Fruit fly (Drosophila melanogaster) whole organism, embryonic: ENCODE results near the gene CG6041.
A peak's percentile ranks its signal among the peaks of the same experiment; 100 is the strongest.

Experiments
- Aef1 ChIP-seq: fragments of 200-800 bp; sonication (Bioruptor generic); IDR thresholded peaks from 3 replicates; pipeline ENCODE4 v1.3.6; 2022; ENCODE audit warnings: missing biosample characterization, missing genetic modification characterization
- Bdp1 ChIP-seq: fragments of 200-800 bp; sonication (Bioruptor generic); optimal IDR thresholded peaks from 3 replicates; lab custom pipeline; 2016; ENCODE audit warnings: missing biosample characterization, missing genetic modification characterization
- CG10209 ChIP-seq: fragments of 200-800 bp; sonication (Bioruptor generic); optimal IDR thresholded peaks from 3 replicates; lab custom pipeline; 2017; ENCODE audit warnings: missing biosample characterization, mild to moderate bottlenecking, missing genetic modification characterization, missing genetic modification reagents
- CG1024 ChIP-seq: fragments of 200-800 bp; sonication (Bioruptor generic); IDR thresholded peaks from 2 replicates; pipeline ENCODE4 v1.3.6; 2022; ENCODE audit warnings: missing biosample characterization, missing genetic modification characterization
- CG10431 ChIP-seq: fragments of 200-800 bp; sonication (Bioruptor generic); optimal IDR thresholded peaks from 3 replicates; lab custom pipeline; 2018; ENCODE audit warnings: missing biosample characterization, mild to moderate bottlenecking, missing genetic modification characterization
- CG10979 ChIP-seq: fragments of 200-800 bp; sonication (Bioruptor generic); optimal IDR thresholded peaks from 2 replicates; lab custom pipeline; 2018; ENCODE audit warnings: missing biosample characterization, mild to moderate bottlenecking, missing genetic modification characterization, moderate library complexity
- CG11504 ChIP-seq: fragments of 200-800 bp; sonication (Bioruptor generic); optimal IDR thresholded peaks from 3 replicates; lab custom pipeline; 2019; ENCODE audit warnings: missing biosample characterization, mild to moderate bottlenecking, missing genetic modification characterization, moderate library complexity
- CG11560 ChIP-seq: fragments of 200-800 bp; sonication (Bioruptor generic); IDR thresholded peaks from 3 replicates; pipeline ENCODE4 v1.3.6; 2022; ENCODE audit warnings: missing biosample characterization, missing genetic modification characterization
- CG12219 ChIP-seq: fragments of 200-800 bp; sonication (Bioruptor generic); optimal IDR thresholded peaks from 3 replicates; lab custom pipeline; 2018; ENCODE audit warnings: missing biosample characterization, mild to moderate bottlenecking, missing genetic modification characterization
- CG13894 ChIP-seq: fragments of 200-800 bp; sonication (Bioruptor generic); optimal IDR thresholded peaks from 3 replicates; lab custom pipeline; 2018; ENCODE audit warnings: missing biosample characterization, mild to moderate bottlenecking, missing genetic modification characterization, moderate library complexity
- CG14050 ChIP-seq: fragments of 200-800 bp; sonication (Bioruptor generic); IDR thresholded peaks from 3 replicates; pipeline ENCODE4 v1.3.6; 2022; ENCODE audit warnings: missing biosample characterization, missing genetic modification characterization
- CG15479 ChIP-seq: fragments of 200-800 bp; sonication (Bioruptor generic); optimal IDR thresholded peaks from 3 replicates; lab custom pipeline; 2019; ENCODE audit warnings: missing biosample characterization, mild to moderate bottlenecking, missing genetic modification characterization, moderate library complexity
- CG17328 ChIP-seq: fragments of 200-800 bp; sonication (Bioruptor generic); IDR thresholded peaks from 2 replicates; pipeline ENCODE4 v1.3.6; 2022; ENCODE audit warnings: missing biosample characterization, missing genetic modification characterization
- CG17385 ChIP-seq: fragments of 200-800 bp; sonication (Bioruptor generic); optimal IDR thresholded peaks from 3 replicates; lab custom pipeline; 2018; ENCODE audit warnings: missing biosample characterization, mild to moderate bottlenecking, missing genetic modification characterization
- CG17612 ChIP-seq: fragments of 200-800 bp; sonication (Bioruptor generic); IDR thresholded peaks from 2 replicates; pipeline ENCODE4 v1.3.6; 2022; ENCODE audit warnings: missing biosample characterization, missing genetic modification characterization
- CG17912 ChIP-seq: fragments of 200-800 bp; sonication (Bioruptor generic); optimal IDR thresholded peaks from 2 replicates; lab custom pipeline; 2018; ENCODE audit warnings: missing biosample characterization, mild to moderate bottlenecking, missing genetic modification characterization
- CG1832 ChIP-seq: fragments of 200-800 bp; sonication (Bioruptor generic); optimal IDR thresholded peaks from 2 replicates; lab custom pipeline; 2017; ENCODE audit warnings: missing biosample characterization, mild to moderate bottlenecking, missing genetic modification characterization, inconsistent platforms
- CG2116 ChIP-seq: fragments of 200-800 bp; sonication (Bioruptor generic); optimal IDR thresholded peaks from 3 replicates; lab custom pipeline; 2018; ENCODE audit warnings: missing biosample characterization, mild to moderate bottlenecking, missing genetic modification characterization
- CG2678 ChIP-seq: fragments of 200-800 bp; sonication (Bioruptor generic); optimal IDR thresholded peaks from 3 replicates; lab custom pipeline; 2019; ENCODE audit warnings: missing biosample characterization, mild to moderate bottlenecking, missing genetic modification characterization, moderate library complexity
- CG3281 ChIP-seq: fragments of 200-800 bp; sonication (Bioruptor generic); optimal IDR thresholded peaks from 3 replicates; lab custom pipeline; 2017; ENCODE audit warnings: missing biosample characterization, mild to moderate bottlenecking, missing genetic modification characterization
- CG33213 ChIP-seq: fragments of 200-800 bp; sonication (Bioruptor generic); optimal IDR thresholded peaks from 3 replicates; lab custom pipeline; 2016; ENCODE audit warnings: missing biosample characterization, missing genetic modification characterization
- CG42726 ChIP-seq: fragments of 200-800 bp; sonication (Bioruptor generic); IDR thresholded peaks from 2 replicates; pipeline ENCODE4 v1.3.6; 2022; ENCODE audit warnings: missing biosample characterization, missing genetic modification characterization; ENCODE audit not compliant: partially characterized antibody
- CG4707 ChIP-seq: fragments of 200-800 bp; sonication (Bioruptor generic); optimal IDR thresholded peaks from 2 replicates; lab custom pipeline; 2018; ENCODE audit warnings: missing biosample characterization, mild to moderate bottlenecking, missing genetic modification characterization, moderate library complexity
- CG6791 ChIP-seq: fragments of 200-800 bp; sonication (Bioruptor generic); IDR thresholded peaks from 3 replicates; pipeline ENCODE4 v1.3.6; 2022; ENCODE audit warnings: missing biosample characterization, missing genetic modification characterization; ENCODE audit not compliant: partially characterized antibody
- CG7839 ChIP-seq: fragments of 200-800 bp; sonication (Bioruptor generic); optimal IDR thresholded peaks from 3 replicates; lab custom pipeline; 2018; ENCODE audit warnings: missing biosample characterization, mild to moderate bottlenecking, missing genetic modification characterization, moderate library complexity
- CG8281 ChIP-seq: fragments of 200-800 bp; sonication (Bioruptor generic); optimal IDR thresholded peaks from 2 replicates; lab custom pipeline; 2018; ENCODE audit warnings: missing biosample characterization, mild to moderate bottlenecking, missing genetic modification characterization, moderate library complexity
- Camta ChIP-seq: fragments of 200-800 bp; sonication (Bioruptor generic); optimal IDR thresholded peaks from 2 replicates; lab custom pipeline; 2016; ENCODE audit warnings: missing biosample characterization, missing genetic modification characterization
- Doc3 ChIP-seq: fragments of 200-800 bp; sonication (Bioruptor generic); IDR thresholded peaks from 3 replicates; pipeline ENCODE4 v1.3.6; 2022; ENCODE audit warnings: missing biosample characterization, missing genetic modification characterization; ENCODE audit not compliant: partially characterized antibody
- Ets97D ChIP-seq: fragments of 200-800 bp; sonication (Bioruptor generic); optimal IDR thresholded peaks from 3 replicates; lab custom pipeline; 2016; ENCODE audit warnings: missing biosample characterization, missing genetic modification characterization
- Gsc ChIP-seq: fragments of 200-800 bp; sonication (Bioruptor generic); IDR thresholded peaks from 2 replicates; pipeline ENCODE4 v1.3.6; 2022; ENCODE audit warnings: missing biosample characterization, missing genetic modification characterization
- H15 ChIP-seq: fragments of 200-800 bp; sonication (Bioruptor generic); IDR thresholded peaks from 3 replicates; pipeline ENCODE4 v1.3.6; 2022; ENCODE audit warnings: missing biosample characterization, missing genetic modification characterization
- HLH3B ChIP-seq: fragments of 200-800 bp; sonication (Bioruptor generic); IDR thresholded peaks from 2 replicates; pipeline ENCODE4 v1.3.6; 2022; ENCODE audit warnings: missing biosample characterization, missing genetic modification characterization
- HLH54F ChIP-seq: fragments of 200-800 bp; sonication (Bioruptor generic); optimal IDR thresholded peaks from 3 replicates; lab custom pipeline; 2016; ENCODE audit warnings: missing biosample characterization, missing genetic modification characterization
- MESR4 ChIP-seq: fragments of 200-800 bp; sonication (Bioruptor generic); optimal IDR thresholded peaks from 2 replicates; lab custom pipeline; 2018; ENCODE audit warnings: missing biosample characterization, mild to moderate bottlenecking, missing genetic modification characterization, moderate library complexity
- NC2β ChIP-seq: fragments of 200-800 bp; sonication (Bioruptor generic); optimal IDR thresholded peaks from 2 replicates; lab custom pipeline; 2016; ENCODE audit warnings: missing biosample characterization, missing genetic modification characterization
- NfI ChIP-seq: fragments of 200-800 bp; sonication (Bioruptor generic); optimal IDR thresholded peaks from 3 replicates; lab custom pipeline; 2018; ENCODE audit warnings: missing biosample characterization, mild to moderate bottlenecking, missing genetic modification characterization, moderate library complexity
- Poxn ChIP-seq: fragments of 200-800 bp; sonication (Bioruptor generic); IDR thresholded peaks from 2 replicates; pipeline ENCODE4 v1.3.6; 2022; ENCODE audit warnings: missing biosample characterization, missing genetic modification characterization
- YL-1 ChIP-seq: fragments of 200-800 bp; sonication (Bioruptor generic); optimal IDR thresholded peaks from 3 replicates; lab custom pipeline; 2017; ENCODE audit warnings: missing biosample characterization, mild to moderate bottlenecking, missing genetic modification characterization
- btn ChIP-seq: fragments of 200-800 bp; sonication (Bioruptor generic); optimal IDR thresholded peaks from 2 replicates; lab custom pipeline; 2016; ENCODE audit warnings: missing biosample characterization, missing genetic modification characterization
- cad ChIP-seq: fragments of >200 bp; optimal IDR thresholded peaks from 2 replicates; lab custom pipeline; 2017; ENCODE audit warnings: missing biosample characterization, missing genetic modification characterization
- chif ChIP-seq, 2 experiments: fragments of 200-800 bp; sonication (Bioruptor generic); optimal IDR thresholded peaks; 3 replicates each; lab custom pipeline; 2016; ENCODE audit warnings: missing biosample characterization in 2 of 2, missing genetic modification characterization in 2 of 2
- dm ChIP-seq: fragments of 200-800 bp; sonication (Bioruptor generic); optimal IDR thresholded peaks from 3 replicates; lab custom pipeline; 2016; ENCODE audit warnings: missing biosample characterization, missing genetic modification characterization
- ftz-f1 ChIP-seq: fragments of 200-800 bp; sonication (Bioruptor generic); optimal IDR thresholded peaks from 2 replicates; lab custom pipeline; 2016; ENCODE audit warnings: missing biosample characterization, missing genetic modification characterization
- gce ChIP-seq: fragments of 200-800 bp; sonication (Bioruptor generic); IDR thresholded peaks from 3 replicates; pipeline ENCODE4 v1.3.6; 2022; ENCODE audit warnings: missing biosample characterization, missing genetic modification characterization
- gsb-n ChIP-seq: fragments of 200-800 bp; sonication (Bioruptor generic); optimal IDR thresholded peaks from 3 replicates; lab custom pipeline; 2018; ENCODE audit warnings: missing biosample characterization, mild to moderate bottlenecking, missing genetic modification characterization
- hb ChIP-seq: fragments of 200-800 bp; sonication (Bioruptor generic); IDR thresholded peaks from 3 replicates; pipeline ENCODE4 v1.3.6; 2022; ENCODE audit warnings: missing biosample characterization, missing genetic modification characterization; ENCODE audit not compliant: partially characterized antibody
- jumu ChIP-seq: fragments of 200-800 bp; sonication (Bioruptor generic); optimal IDR thresholded peaks from 3 replicates; lab custom pipeline; 2016; ENCODE audit warnings: missing biosample characterization, missing genetic modification characterization
- lov ChIP-seq, 2 experiments: fragments of 200-800 bp in 1 of 2; fragments of >200 bp in 1 of 2; sonication (Bioruptor generic) in 1 of 2; IDR thresholded peaks in 1 of 2; optimal IDR thresholded peaks in 1 of 2; 2 replicates in 1 of 2; 3 replicates in 1 of 2; pipeline versions ENCODE4 v1.3.6 to Lab custom; 2017 to 2022; ENCODE audit warnings: missing biosample characterization in 1 of 2, missing genetic modification characterization in 1 of 2
- phol ChIP-seq: fragments of 200-800 bp; sonication (Bioruptor generic); optimal IDR thresholded peaks from 3 replicates; lab custom pipeline; 2018; ENCODE audit warnings: missing biosample characterization, mild to moderate bottlenecking, missing genetic modification characterization, moderate library complexity
- row ChIP-seq: fragments of 200-800 bp; sonication (Bioruptor generic); IDR thresholded peaks from 3 replicates; pipeline ENCODE4 v1.3.6; 2022; ENCODE audit warnings: missing biosample characterization, missing genetic modification characterization

CG6041 gene

dm6 chrX:5980883-5981282, 32.9 kb downstream of the CG6041 start (continued):
- TF ChIP-seq lov (optimal IDR thresholded peaks at IDR 0.05; lab: Kevin White, UChicago): no peak
- TF ChIP-seq lov (GFP tag; IDR thresholded peaks at IDR 0.05; lab: Robert Waterston, UW): peak; percentile 70; the same call in 1 of the 3 replicates
- TF ChIP-seq CG11560 (tag; lab: Robert Waterston, UW): peak; percentile 55; the same call in 2 of the 3 replicates
- peak; percentile 17; the same call in 1 of the 2 replicates for TF ChIP-seq Gsc (GFP tag; lab: Robert Waterston, UW)
- TF ChIP-seq CG42726 (GFP tag; lab: Robert Waterston, UW): no peak
- TF ChIP-seq hb (GFP tag; lab: Robert Waterston, UW): no peak
- TF ChIP-seq gce (GFP tag; lab: Robert Waterston, UW): peak; percentile 38; the same call in 1 of the 3 replicates
- TF ChIP-seq CG17612 (GFP tag; lab: Robert Waterston, UW): peak; percentile 53; the same call in 1 of the 2 replicates
- peak; percentile 64; the same call in 2 of the 3 replicates for TF ChIP-seq H15
- TF ChIP-seq CG3281: peak; percentile 79
- peak; percentile 28 for TF ChIP-seq Camta (GFP tag; lab: Kevin White, UChicago)
- peak; percentile 13 for TF ChIP-seq CG4707 (GFP tag; lab: Kevin White, UChicago)
- TF ChIP-seq cad (GFP tag; lab: Kevin White, UChicago): no peak
- TF ChIP-seq Bdp1 (GFP tag; lab: Kevin White, UChicago): no peak
- TF ChIP-seq CG2116 (GFP tag; lab: Kevin White, UChicago): no peak
- TF ChIP-seq YL-1: no peak
- TF ChIP-seq CG13894: peak; percentile 74
- peak; percentile 72 for TF ChIP-seq CG17385 (GFP tag; lab: Kevin White, UChicago)
- peak; percentile 88 for TF ChIP-seq CG2678 (tag; lab: Kevin White, UChicago)
- TF ChIP-seq CG11504: peak; percentile 82
- TF ChIP-seq jumu (GFP tag; lab: Kevin White, UChicago): peak; percentile 4
- TF ChIP-seq NC2β: no peak
- TF ChIP-seq CG33213: peak; percentile 17
- peak; percentile 61 for TF ChIP-seq HLH54F (GFP tag; lab: Kevin White, UChicago)
- TF ChIP-seq HLH3B: peak; percentile 75
- peak; percentile 3 for TF ChIP-seq Ets97D (GFP tag; lab: Kevin White, UChicago)
- TF ChIP-seq CG10209 (GFP tag; lab: Kevin White, UChicago): peak; percentile 66
- TF ChIP-seq ftz-f1 (GFP tag; lab: Kevin White, UChicago): no peak
- no peak for TF ChIP-seq MESR4
- TF ChIP-seq gsb-n: peak; percentile 53
- TF ChIP-seq CG1024 (GFP tag; lab: Robert Waterston, UW): peak; percentile 30; the same call in 1 of the 2 replicates
- TF ChIP-seq CG7839: peak; percentile 84
- no peak for TF ChIP-seq CG10431 (GFP tag; lab: Kevin White, UChicago)
- TF ChIP-seq CG14050: peak; percentile 66
- peak; percentile 71 for TF ChIP-seq CG12219
- peak; percentile 23 to 42 for TF ChIP-seq chif (GFP tag; optimal IDR thresholded peaks at IDR 0.05; lab: Kevin White, UChicago)
- peak; percentile 58; the same call in 1 of the 2 replicates for TF ChIP-seq Poxn
- peak; percentile 80 for TF ChIP-seq Aef1 (GFP tag; lab: Robert Waterston, UW)
- no peak for TF ChIP-seq btn (GFP tag; lab: Kevin White, UChicago)
- peak; percentile 46 for TF ChIP-seq CG8281 (tag; lab: Kevin White, UChicago)
- TF ChIP-seq phol (tag; lab: Kevin White, UChicago): peak; percentile 57
- TF ChIP-seq CG17328 (GFP tag; lab: Robert Waterston, UW): peak; percentile 77
- peak; percentile 88 for TF ChIP-seq row (GFP tag; lab: Robert Waterston, UW)
- TF ChIP-seq CG15479 (GFP tag; lab: Kevin White, UChicago): no peak
- TF ChIP-seq CG1832 (GFP tag; lab: Kevin White, UChicago): no peak
- peak; percentile 70 for TF ChIP-seq NfI (GFP tag; lab: Kevin White, UChicago)
- TF ChIP-seq Doc3: no peak
- no peak for TF ChIP-seq CG6791 (GFP tag; lab: Robert Waterston, UW)
- peak; percentile 43 for TF ChIP-seq CG10979 (tag; lab: Kevin White, UChicago)
- TF ChIP-seq CG17912 (GFP tag; lab: Kevin White, UChicago): no peak
- peak; percentile 34 for TF ChIP-seq dm (GFP tag; lab: Kevin White, UChicago)
